Worm (Caenorhabditis elegans): ENCODE results near the gene srx-3.

The srx-3 gene

ce11 chrV:8974889-8975422 is 30.4 kb upstream of the srx-3 start, which contains the start of gene nhr-143:
Gene nhr-143 (minus strand): TSS chrV:8974939.
- TF ChIP-seq flh-1 (GFP tag; optimal IDR thresholded peaks at IDR 0.05): no peak
- TF ChIP-seq lin-13 (tag; optimal IDR thresholded peaks at IDR 0.05): no peak
- TF ChIP-seq elt-3 (tag; optimal IDR thresholded peaks at IDR 0.05): no peak
- TF ChIP-seq unc-62 (GFP tag; optimal IDR thresholded peaks at IDR 0.05): no peak
- no peak for TF ChIP-seq snpc-4 (tag; optimal IDR thresholded peaks at IDR 0.05)
- no peak for TF ChIP-seq nhr-28 (tag; optimal IDR thresholded peaks at IDR 0.05)
- no peak for TF ChIP-seq mab-5 (tag; optimal IDR thresholded peaks at IDR 0.05)
- TF ChIP-seq lsy-2 (tag; optimal IDR thresholded peaks at IDR 0.05): no peak

ce11 chrV:8977895-8978294 is 27.4 kb upstream of the srx-3 start:
- TF ChIP-seq elt-1 (tag; optimal IDR thresholded peaks at IDR 0.05; ENCODE audit: borderline replicate concordance, insufficient read depth): no peak
- no peak for TF ChIP-seq drap-1 (GFP tag; optimal IDR thresholded peaks at IDR 0.05)
- no peak for TF ChIP-seq ceh-43 (GFP tag; optimal IDR thresholded peaks at IDR 0.05)
- TF ChIP-seq elt-3 (tag; optimal IDR thresholded peaks at IDR 0.05): no peak
- no peak for TF ChIP-seq lin-13 (tag; optimal IDR thresholded peaks at IDR 0.05)
- TF ChIP-seq bed-3 (GFP tag; optimal IDR thresholded peaks at IDR 0.05): no peak
- TF ChIP-seq snpc-4 (tag; optimal IDR thresholded peaks at IDR 0.05): no peak
- no peak for TF ChIP-seq hlh-1 (tag; optimal IDR thresholded peaks at IDR 0.05)
- TF ChIP-seq mep-1 (tag; optimal IDR thresholded peaks at IDR 0.05): no peak
- no peak for TF ChIP-seq nhr-12 (tag; optimal IDR thresholded peaks at IDR 0.05)
- no peak for TF ChIP-seq pha-4 (tag; optimal IDR thresholded peaks at IDR 0.05)
- no peak for TF ChIP-seq mls-2 (tag; optimal IDR thresholded peaks at IDR 0.05)
- no peak for TF ChIP-seq unc-120 (tag; optimal IDR thresholded peaks at IDR 0.05; ENCODE audit: poor library complexity, severe bottlenecking)
- TF ChIP-seq sem-2 (GFP tag; optimal IDR thresholded peaks at IDR 0.05): no peak
- TF ChIP-seq lin-32 (GFP tag; optimal IDR thresholded peaks at IDR 0.05): no peak

- TF ChIP-seq flh-1 (GFP tag; optimal IDR thresholded peaks at IDR 0.05): no peak
- no peak for TF ChIP-seq cnd-1 (tag; optimal IDR thresholded peaks at IDR 0.05)
- no peak for TF ChIP-seq nhr-237 (tag; optimal IDR thresholded peaks at IDR 0.05)
- no peak for TF ChIP-seq drap-1 (GFP tag; optimal IDR thresholded peaks at IDR 0.05)
- no peak for TF ChIP-seq ceh-43 (GFP tag; optimal IDR thresholded peaks at IDR 0.05)
- TF ChIP-seq mab-5 (tag; optimal IDR thresholded peaks at IDR 0.05): no peak
- no peak for TF ChIP-seq nhr-2 (tag; optimal IDR thresholded peaks at IDR 0.05)
Measured at ce11 chrV:8980845-8981244, 24.5 kb upstream of the srx-3 start, which contains the start of gene str-84. Gene str-84 (minus strand): TSS chrV:8980945.

- TF ChIP-seq ceh-43 (GFP tag; optimal IDR thresholded peaks at IDR 0.05) (no peak), hlh-1 (tag; optimal IDR thresholded peaks at IDR 0.05) (no peak), ceh-83 (GFP tag; optimal IDR thresholded peaks at IDR 0.05) (no peak), cnd-1 (tag; optimal IDR thresholded peaks at IDR 0.05) (no peak)
Measured at ce11 chrV:8983604-8984003, 21.7 kb upstream of the srx-3 start, which contains the start of gene str-86. Gene str-86 (minus strand): TSS chrV:8983704.

- TF ChIP-seq elt-3 (tag; optimal IDR thresholded peaks at IDR 0.05) (no peak), M03D4.4 (tag; optimal IDR thresholded peaks at IDR 0.05) (no peak), nhr-76 (tag; optimal IDR thresholded peaks at IDR 0.05) (no peak), snpc-4 (tag; optimal IDR thresholded peaks at IDR 0.05) (no peak), sem-2 (GFP tag; optimal IDR thresholded peaks at IDR 0.05) (no peak), unc-120 (tag; optimal IDR thresholded peaks at IDR 0.05; ENCODE audit: poor library complexity, severe bottlenecking) (no peak), mab-5 (tag; optimal IDR thresholded peaks at IDR 0.05) (no peak)
Measured at ce11 chrV:8984783-8985182, 20.6 kb upstream of the srx-3 start.

- TF ChIP-seq unc-62 (GFP tag; optimal IDR thresholded peaks at IDR 0.05): no peak
- TF ChIP-seq sptf-1 (tag; optimal IDR thresholded peaks at IDR 0.05): no peak
- TF ChIP-seq mep-1 (tag; optimal IDR thresholded peaks at IDR 0.05): no peak
- TF ChIP-seq ceh-39 (tag; optimal IDR thresholded peaks at IDR 0.05): no peak
- no peak for TF ChIP-seq ces-1 (GFP tag; optimal IDR thresholded peaks at IDR 0.05)
- no peak for TF ChIP-seq elt-1 (tag; optimal IDR thresholded peaks at IDR 0.05; ENCODE audit: borderline replicate concordance, insufficient read depth)
- TF ChIP-seq sem-2 (GFP tag; optimal IDR thresholded peaks at IDR 0.05): no peak
- TF ChIP-seq hlh-1 (tag; optimal IDR thresholded peaks at IDR 0.05): no peak
- TF ChIP-seq snpc-4 (tag; optimal IDR thresholded peaks at IDR 0.05): no peak
- TF ChIP-seq ztf-11 (tag; optimal IDR thresholded peaks at IDR 0.05): no peak
- TF ChIP-seq zip-8 (tag; optimal IDR thresholded peaks at IDR 0.05): no peak
- TF ChIP-seq nhr-12 (tag; optimal IDR thresholded peaks at IDR 0.05): no peak
- no peak for TF ChIP-seq pha-4 (tag; optimal IDR thresholded peaks at IDR 0.05)
- no peak for TF ChIP-seq nhr-28 (tag; optimal IDR thresholded peaks at IDR 0.05)
- no peak for TF ChIP-seq ceh-43 (GFP tag; optimal IDR thresholded peaks at IDR 0.05)
- TF ChIP-seq cnd-1 (tag; optimal IDR thresholded peaks at IDR 0.05): no peak
- no peak for TF ChIP-seq nhr-2 (tag; optimal IDR thresholded peaks at IDR 0.05)
- no peak for TF ChIP-seq ceh-83 (GFP tag; optimal IDR thresholded peaks at IDR 0.05)
- TF ChIP-seq lsy-2 (tag; optimal IDR thresholded peaks at IDR 0.05): no peak
Measured at ce11 chrV:8985740-8986139, 19.6 kb upstream of the srx-3 start, which contains the start of gene str-85. Gene str-85 (minus strand): TSS chrV:8985840.

All from whole organism, mixed stage, embryonic.